Fruit fly (Drosophila melanogaster): ENCODE results near the gene Ptp61F.

The Ptp61F gene

DNA sequence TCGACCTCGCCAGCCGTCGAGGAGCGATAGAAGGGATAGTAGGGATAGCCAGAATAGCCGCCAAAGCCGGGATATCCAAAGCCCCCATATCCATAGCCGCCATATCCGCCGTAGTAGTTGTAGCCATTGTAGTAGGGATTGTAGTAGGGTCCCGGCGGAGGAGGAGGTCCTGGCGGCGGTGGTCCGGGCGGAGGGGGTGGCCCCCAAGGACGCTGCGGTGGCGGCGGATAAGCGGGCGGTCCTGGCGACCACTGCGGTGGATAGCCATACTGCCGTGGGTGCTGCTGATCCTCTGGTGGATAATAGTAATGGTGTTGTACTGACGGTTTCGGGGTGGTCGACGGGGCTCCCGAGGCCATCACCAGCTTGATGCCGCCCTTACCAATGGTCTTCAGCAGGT, 152.9 kb downstream of the Ptp61F start:
- no peak for TF ChIP-seq Sox15 (GFP tag; optimal IDR thresholded peaks at IDR 0.05)

DNA sequence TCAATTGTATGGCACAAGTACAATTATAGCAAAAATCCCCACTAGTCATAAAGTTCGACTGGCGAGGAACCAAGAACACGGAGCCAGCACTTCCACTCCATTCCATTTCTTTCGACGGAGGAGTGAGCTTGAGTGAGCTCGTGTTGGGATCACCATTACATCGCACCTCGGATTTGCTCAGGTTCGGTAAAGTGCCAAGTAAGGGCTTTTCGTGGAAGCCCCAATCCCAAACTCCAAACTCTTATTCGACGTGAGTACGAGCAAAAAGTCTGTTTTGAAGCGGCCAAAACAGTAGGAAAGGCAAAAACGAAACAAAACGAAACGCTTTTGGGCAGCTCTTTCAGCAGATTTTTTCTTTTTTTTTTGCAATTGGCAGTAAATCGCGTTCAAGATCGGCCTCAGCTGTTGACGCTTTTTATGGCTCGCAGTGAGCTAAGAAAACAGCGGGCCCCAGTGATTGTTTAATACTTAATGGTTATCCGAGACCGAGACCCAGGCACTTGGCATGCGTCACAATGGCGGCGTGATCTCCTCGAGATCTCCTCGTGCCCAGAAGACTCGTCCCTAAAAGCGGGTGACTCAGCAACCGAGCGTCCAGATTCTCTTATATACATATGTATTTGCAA, 154.0 kb downstream of the Ptp61F start:
- TF ChIP-seq svp (GFP tag) (peak; percentile 82), Sox15 (GFP tag; optimal IDR thresholded peaks at IDR 0.05) (no peak), CG6854 (GFP tag; optimal IDR thresholded peaks at IDR 0.05) (peak; percentile 77), fd85E (GFP tag; optimal IDR thresholded peaks at IDR 0.05) (no peak), CG3919 (GFP tag; optimal IDR thresholded peaks at IDR 0.05) (no peak), Gug (GFP tag; IDR thresholded peaks at IDR 0.05) (no peak), Ets21C (GFP tag; optimal IDR thresholded peaks at IDR 0.05) (no peak), CG4318 (GFP tag; optimal IDR thresholded peaks at IDR 0.05) (no peak), fd59A (GFP tag; optimal IDR thresholded peaks at IDR 0.05) (no peak), cyc (GFP tag; optimal IDR thresholded peaks at IDR 0.05) (no peak), CG6808 (GFP tag; optimal IDR thresholded peaks at IDR 0.05) (no peak), vri (GFP tag; optimal IDR thresholded peaks at IDR 0.05) (peak; percentile 85), Hr38 (GFP tag; optimal IDR thresholded peaks at IDR 0.05) (no peak), Sox102F (GFP tag; optimal IDR thresholded peaks at IDR 0.05) (peak; percentile 63), CG16779 (tag; optimal IDR thresholded peaks at IDR 0.05) (peak; percentile 18), net (GFP tag; optimal IDR thresholded peaks at IDR 0.05) (no peak), esn (GFP tag; optimal IDR thresholded peaks at IDR 0.05) (peak; percentile 28), acj6 (GFP tag; optimal IDR thresholded peaks at IDR 0.05) (no peak), ss (GFP tag; optimal IDR thresholded peaks at IDR 0.05) (peak in 1 of 2 experiments; percentile 39), CG8119 (GFP tag; IDR thresholded peaks at IDR 0.05) (no peak; the same call in 2 of the 3 replicates), lz (GFP tag; optimal IDR thresholded peaks at IDR 0.05) (no peak), CG8632 (GFP tag; optimal IDR thresholded peaks at IDR 0.05) (peak; percentile 17), CG10631 (GFP tag; optimal IDR thresholded peaks at IDR 0.05) (no peak), CG11294 (GFP tag; IDR thresholded peaks at IDR 0.05) (no peak), dsx (GFP tag; optimal IDR thresholded peaks at IDR 0.05; ENCODE audit: poor library complexity, severe bottlenecking) (no peak), CG6792 (GFP tag; optimal IDR thresholded peaks at IDR 0.05) (peak; percentile 35), CG31627 (GFP tag; optimal IDR thresholded peaks at IDR 0.05) (no peak), CG11762 (GFP tag; optimal IDR thresholded peaks at IDR 0.05; ENCODE audit: insufficient read depth) (no peak), topi (GFP tag; optimal IDR thresholded peaks at IDR 0.05) (peak; percentile 8), salr (GFP tag; optimal IDR thresholded peaks at IDR 0.05) (no peak), Met (GFP tag; optimal IDR thresholded peaks at IDR 0.05) (peak; percentile 21), CG32006 (GFP tag; optimal IDR thresholded peaks at IDR 0.05) (no peak), spab (GFP tag; optimal IDR thresholded peaks at IDR 0.05) (no peak), achi (GFP tag; optimal IDR thresholded peaks at IDR 0.05) (no peak), Sox14 (GFP tag; optimal IDR thresholded peaks at IDR 0.05) (peak; percentile 27), CG6163 (GFP tag; IDR thresholded peaks at IDR 0.05) (peak; percentile 71; the same call in 2 of the 3 replicates), OdsH (GFP tag; optimal IDR thresholded peaks at IDR 0.05) (no peak), pdm3 (GFP tag; optimal IDR thresholded peaks at IDR 0.05) (no peak), CG8319 (GFP tag; optimal IDR thresholded peaks at IDR 0.05) (no peak), Lpt (GFP tag; optimal IDR thresholded peaks at IDR 0.05) (no peak), Eip75B (GFP tag; optimal IDR thresholded peaks at IDR 0.05) (peak; percentile 9), Eip93F (GFP tag; optimal IDR thresholded peaks at IDR 0.05) (no peak), CG1621 (tag; optimal IDR thresholded peaks at IDR 0.05) (no peak), Hr39 (GFP tag; optimal IDR thresholded peaks at IDR 0.05) (no peak), CG7368 (GFP tag; optimal IDR thresholded peaks at IDR 0.05) (no peak), CG6276 (GFP tag; optimal IDR thresholded peaks at IDR 0.05) (no peak), fkh (GFP tag; optimal IDR thresholded peaks at IDR 0.05) (no peak), CG15336 (GFP tag; IDR thresholded peaks at IDR 0.05) (0 out of 2 replicates have a peak, but pooled peaks have one; percentile 22), eg (GFP tag; IDR thresholded peaks at IDR 0.05) (peak; percentile 51; the same call in 2 of the 3 replicates)
